Worm (Caenorhabditis elegans): ENCODE data around the gene nhr-26.

ce11 chrX:12663537-12663936 lies 36.7 kb downstream of the nhr-26 start, which contains the start of gene nlp-76:
- TF ChIP-seq pqm-1 (tag; optimal IDR thresholded peaks at IDR 0.05): no peak
- no peak for TF ChIP-seq nhr-77 (tag; optimal IDR thresholded peaks at IDR 0.05)

Data from whole organism, L3 larva.